Worm (Caenorhabditis elegans): ENCODE data around the gene tftc-5.

The tftc-5 gene

ce11 chrIII:4013061-4013460 lies 8.9 kb upstream of the tftc-5 start:
- no peak for TF ChIP-seq nhr-12 (tag; optimal IDR thresholded peaks at IDR 0.05)
- no peak for TF ChIP-seq lin-13 (GFP tag; optimal IDR thresholded peaks at IDR 0.05)
- no peak for TF ChIP-seq snu-23 (GFP tag; optimal IDR thresholded peaks at IDR 0.05)
- TF ChIP-seq grh-1 (GFP tag; IDR thresholded peaks at IDR 0.05): no peak
- no peak for TF ChIP-seq ceh-88 (GFP tag; IDR thresholded peaks at IDR 0.05)
- TF ChIP-seq zag-1 (tag; optimal IDR thresholded peaks at IDR 0.05): no peak
- TF ChIP-seq nhr-19 (GFP tag; conservative IDR thresholded peaks at IDR 0.05): no peak
- TF ChIP-seq unc-98 (GFP tag; IDR thresholded peaks at IDR 0.05): no peak
- TF ChIP-seq aly-2 (tag; optimal IDR thresholded peaks at IDR 0.05): no peak
- TF ChIP-seq unc-130 (tag; optimal IDR thresholded peaks at IDR 0.05): no peak
- TF ChIP-seq mab-9 (GFP tag; IDR thresholded peaks at IDR 0.05): no peak
- TF ChIP-seq nhr-90 (tag; optimal IDR thresholded peaks at IDR 0.05; ENCODE audit: poor library complexity): no peak

DNA sequence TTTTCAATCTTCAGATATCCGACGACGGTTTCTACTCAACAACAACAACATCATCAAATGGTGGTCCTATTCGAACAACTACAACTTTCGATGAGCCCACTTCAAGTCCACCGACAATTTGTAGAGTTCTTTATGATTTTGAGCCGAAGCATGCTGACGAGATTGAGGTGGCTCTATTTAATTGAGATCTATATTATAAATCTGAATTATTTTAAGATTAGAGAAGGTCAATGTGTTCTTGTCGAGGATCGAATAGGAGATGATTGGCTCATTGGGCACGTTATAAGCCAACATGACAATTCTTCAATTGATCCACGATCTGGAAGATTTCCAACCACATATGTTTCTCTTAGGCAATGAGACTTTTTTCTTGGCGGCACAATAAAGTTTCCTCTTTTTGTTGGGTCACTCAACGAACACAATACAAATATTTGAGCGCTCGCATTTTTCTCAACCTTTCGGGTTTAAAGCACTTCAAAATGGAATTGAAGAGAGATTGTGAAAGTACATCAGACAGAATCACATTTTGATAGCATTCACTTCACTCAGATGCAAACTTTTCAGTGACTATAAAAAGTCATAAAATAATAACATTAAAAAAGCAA lies 6.5 kb upstream of the tftc-5 start:
- TF ChIP-seq nhr-90 (tag; optimal IDR thresholded peaks at IDR 0.05; ENCODE audit: poor library complexity) (peak; percentile 17), lin-14 (GFP tag; optimal IDR thresholded peaks at IDR 0.05) (peak; percentile 20), dpl-1 (GFP tag; optimal IDR thresholded peaks at IDR 0.05) (peak in 1 of 3 experiments; percentile 38), aly-2 (tag; optimal IDR thresholded peaks at IDR 0.05) (peak; percentile 88), nhr-71 (tag; optimal IDR thresholded peaks at IDR 0.05) (peak; percentile 1), C16A3.4 (tag; optimal IDR thresholded peaks at IDR 0.05) (no peak), ces-1 (GFP tag; optimal IDR thresholded peaks at IDR 0.05) (no peak), lsy-2 (tag; optimal IDR thresholded peaks at IDR 0.05) (peak; percentile 11 to 23), ztf-4 (tag; optimal IDR thresholded peaks at IDR 0.05) (peak; percentile 52), grh-1 (GFP tag; IDR thresholded peaks at IDR 0.05) (peak; percentile 28; the same call in 1 of the 2 replicates), efl-1 (optimal IDR thresholded peaks at IDR 0.05) (no peak), efl-1 (GFP tag; optimal IDR thresholded peaks at IDR 0.05 in 1 of 2) (peak in 1 of 2 experiments; percentile 92), nhr-85 (tag) (peak; percentile 63), tlp-1 (tag; optimal IDR thresholded peaks at IDR 0.05) (peak; percentile 89), elt-3 (tag; optimal IDR thresholded peaks at IDR 0.05) (no peak)

ce11 chrIII:4017527-4017926 lies 4.4 kb upstream of the tftc-5 start, which contains the start of gene tbb-2:
TSS of gene tbb-2 (minus strand) at chrIII:4017627.
- TF ChIP-seq nhr-85 (tag) (peak; percentile 51), efl-1 (optimal IDR thresholded peaks at IDR 0.05) (no peak), efl-1 (GFP tag; optimal IDR thresholded peaks at IDR 0.05 in 1 of 2) (peak in 1 of 2 experiments; percentile 46), aly-2 (tag; optimal IDR thresholded peaks at IDR 0.05) (no peak), C34B4.2 (tag; optimal IDR thresholded peaks at IDR 0.05) (no peak)

- TF ChIP-seq isw-1 (GFP tag; IDR thresholded peaks at IDR 0.05) (peak; percentile 68), skn-1 (tag; optimal IDR thresholded peaks at IDR 0.05) (peak; percentile 81), nhr-85 (tag) (peak; percentile 65), xbp-1 (tag; optimal IDR thresholded peaks at IDR 0.05) (peak; percentile 24), C16A3.4 (tag; optimal IDR thresholded peaks at IDR 0.05) (peak; percentile 4), fkh-8 (tag; optimal IDR thresholded peaks at IDR 0.05) (peak; percentile 81), mab-9 (GFP tag; IDR thresholded peaks at IDR 0.05) (no peak), hlh-17 (GFP tag; optimal IDR thresholded peaks at IDR 0.05; ENCODE audit: borderline replicate concordance) (no peak), ceh-8 (GFP tag; optimal IDR thresholded peaks at IDR 0.05) (peak; percentile 53), nhr-237 (tag; optimal IDR thresholded peaks at IDR 0.05) (peak; percentile 10), elt-2 (tag; optimal IDR thresholded peaks at IDR 0.05) (no peak), ceh-82 (tag; optimal IDR thresholded peaks at IDR 0.05) (peak; percentile 63 to 81 (median 68)), dpl-1 (GFP tag; optimal IDR thresholded peaks at IDR 0.05) (peak in 2 of 3 experiments; percentile 40 to 48), pag-3 (tag; optimal IDR thresholded peaks at IDR 0.05; ENCODE audit: borderline replicate concordance, insufficient read depth) (no peak), ceh-90 (tag; optimal IDR thresholded peaks at IDR 0.05) (peak; percentile 25), rnt-1 (tag; optimal IDR thresholded peaks at IDR 0.05) (peak; percentile 37), dsc-1 (tag; optimal IDR thresholded peaks at IDR 0.05) (peak; percentile 32), ztf-11 (tag; optimal IDR thresholded peaks at IDR 0.05) (peak in 1 of 2 experiments; percentile 47), lir-3 (tag; optimal IDR thresholded peaks at IDR 0.05; ENCODE audit: poor library complexity) (peak; percentile 15), fkh-4 (tag; optimal IDR thresholded peaks at IDR 0.05; ENCODE audit: borderline replicate concordance) (no peak), ets-5 (GFP tag; IDR thresholded peaks at IDR 0.05) (no peak), lin-35 (GFP tag; optimal IDR thresholded peaks at IDR 0.05) (peak in 1 of 2 experiments; percentile 47), zip-4 (GFP tag; optimal IDR thresholded peaks at IDR 0.05) (peak; percentile 97), efl-1 (optimal IDR thresholded peaks at IDR 0.05) (peak; percentile 43 to 59), efl-1 (GFP tag; optimal IDR thresholded peaks at IDR 0.05 in 1 of 2) (peak; percentile 40 to 89)
Observed at ce11 chrIII:4018095-4018498, 3.9 kb upstream of the tftc-5 start.

Data from whole organism, L1 larva.